Worm (Caenorhabditis elegans) whole organism, L4 larva: ENCODE results near the gene srz-11.
"Not testable (repeated sequence)": the region's sequence is repeated elsewhere in the genome, so short reads cannot be mapped to it uniquely, and the experiment has no call there.

ENCODE experiments used
- D1046.2 ChIP-seq: fragments of 200-800 bp; sonication (Bioruptor generic); IDR thresholded peaks from 2 replicates; pipeline ENCODE4 v1.3.6; 2022; ENCODE audit warnings: missing genetic modification characterization, missing compliant biosample characterization
- F26F4.8 ChIP-seq: fragments of 200-800 bp; sonication (Bioruptor generic); conservative IDR thresholded peaks from 2 replicates; pipeline ENCODE4 v1.3.6; 2022; ENCODE audit warnings: missing genetic modification characterization, missing compliant biosample characterization
- T20F7.1 ChIP-seq: fragments of 200-800 bp; sonication (Bioruptor generic); optimal IDR thresholded peaks from 2 replicates; lab custom pipeline; 2018; ENCODE audit warnings: mild to moderate bottlenecking, missing genetic modification characterization, missing compliant biosample characterization
- aly-2 ChIP-seq: sonication (generic microtip); optimal IDR thresholded peaks from 2 replicates; lab custom pipeline; 2018; ENCODE audit warnings: missing biosample characterization, missing genetic modification characterization
- arid-1 ChIP-seq: fragments of 200-800 bp; sonication (Bioruptor generic); conservative IDR thresholded peaks from 2 replicates; pipeline ENCODE4 v1.3.6; 2022; ENCODE audit warnings: missing genetic modification reagents, missing genetic modification characterization, missing compliant biosample characterization
- attf-4 ChIP-seq: sonication (generic microtip); optimal IDR thresholded peaks from 3 replicates; lab custom pipeline; 2017; ENCODE audit warnings: missing biosample characterization, missing genetic modification characterization
- ceh-32 ChIP-seq: sonication (generic microtip); optimal IDR thresholded peaks from 2 replicates; lab custom pipeline; 2016; ENCODE audit warnings: mild to moderate bottlenecking, missing genetic modification characterization, missing compliant biosample characterization; ENCODE audit not compliant: poor library complexity
- ces-1 ChIP-seq: fragments of 150-350 bp; sonication (generic microtip); optimal IDR thresholded peaks from 4 replicates; lab custom pipeline; 2014; ENCODE audit warnings: missing biosample characterization, missing genetic modification reagents, missing genetic modification characterization
- daf-16 ChIP-seq, 3 experiments: sonication (generic microtip); optimal IDR thresholded peaks; 2 replicates each; lab custom pipeline; 2016 to 2017; ENCODE audit warnings: missing genetic modification characterization in 3 of 3, missing genetic modification reagents in 3 of 3, mild to moderate bottlenecking in 2 of 3, missing compliant biosample characterization in 2 of 3, missing biosample characterization in 1 of 3, moderate library complexity in 1 of 3
- dmd-6 ChIP-seq: fragments of 200-800 bp; sonication (Bioruptor generic); IDR thresholded peaks from 2 replicates; pipeline ENCODE4 v1.3.6; 2022; ENCODE audit warnings: missing genetic modification reagents, missing genetic modification characterization, missing compliant biosample characterization
- dmd-8 ChIP-seq: fragments of 200-800 bp; sonication (Bioruptor generic); IDR thresholded peaks from 2 replicates; pipeline ENCODE4 v1.3.6; 2022; ENCODE audit warnings: missing genetic modification characterization, missing compliant biosample characterization
- dve-1 ChIP-seq: sonication (generic microtip); optimal IDR thresholded peaks from 2 replicates; lab custom pipeline; 2017; ENCODE audit warnings: antibody characterized with exemption, mild to moderate bottlenecking, missing genetic modification characterization, missing compliant biosample characterization; ENCODE audit not compliant: insufficient read depth
- egl-27 ChIP-seq: sonication (generic microtip); optimal IDR thresholded peaks from 3 replicates; lab custom pipeline; 2017; ENCODE audit warnings: missing biosample characterization, missing genetic modification reagents, missing genetic modification characterization
- fkh-10 ChIP-seq: fragments of 150-350 bp; optimal IDR thresholded peaks from 2 replicates; lab custom pipeline; 2014; ENCODE audit warnings: missing biosample characterization, missing genetic modification reagents, missing genetic modification characterization
- gei-8 ChIP-seq: fragments of 200-800 bp; sonication (Bioruptor generic); optimal IDR thresholded peaks from 2 replicates; lab custom pipeline; 2018; ENCODE audit warnings: mild to moderate bottlenecking, missing genetic modification characterization, missing compliant biosample characterization
- hmg-1.1 ChIP-seq: fragments of 200-800 bp; sonication (Bioruptor generic); IDR thresholded peaks from 2 replicates; pipeline ENCODE4 v1.3.6; 2022; ENCODE audit warnings: missing genetic modification reagents, missing genetic modification characterization, missing compliant biosample characterization
- lin-15B ChIP-seq: fragments of 150-350 bp; sonication (generic microtip); optimal IDR thresholded peaks from 3 replicates; lab custom pipeline; 2014; ENCODE audit warnings: missing biosample characterization, missing genetic modification characterization
- lin-39 ChIP-seq: fragments of 150-350 bp; optimal IDR thresholded peaks from 2 replicates; lab custom pipeline; 2014; ENCODE audit warnings: missing biosample characterization, missing genetic modification reagents, missing genetic modification characterization
- madf-5 ChIP-seq, 2 experiments: fragments of 200-800 bp; sonication (Bioruptor generic); IDR thresholded peaks; 2 replicates each; pipeline ENCODE4 v1.3.6; 2022; ENCODE audit warnings: missing compliant biosample characterization in 2 of 2, missing genetic modification characterization in 2 of 2
- mdl-1 ChIP-seq, 2 experiments: fragments of 150-350 bp in 1 of 2; sonication (generic microtip) in 1 of 2; optimal IDR thresholded peaks; 2 replicates each; lab custom pipeline; 2014 to 2017; ENCODE audit warnings: missing biosample characterization in 2 of 2, missing genetic modification characterization in 2 of 2
- mes-2 ChIP-seq: sonication (generic microtip); optimal IDR thresholded peaks from 2 replicates; lab custom pipeline; 2016; ENCODE audit warnings: missing genotype, mild to moderate bottlenecking, missing genetic modification characterization, missing compliant biosample characterization; ENCODE audit not compliant: poor library complexity, severe bottlenecking
- mxl-3 ChIP-seq: fragments of 200-800 bp; sonication (Bioruptor generic); optimal IDR thresholded peaks from 2 replicates; lab custom pipeline; 2018; ENCODE audit warnings: mild to moderate bottlenecking, missing genetic modification characterization, missing compliant biosample characterization
- nhr-41 ChIP-seq: fragments of 200-800 bp; sonication (Bioruptor generic); IDR thresholded peaks from 2 replicates; pipeline ENCODE4 v1.3.6; 2022; ENCODE audit warnings: missing genetic modification reagents, missing genetic modification characterization, missing compliant biosample characterization
- nhr-48 ChIP-seq: sonication (generic microtip); optimal IDR thresholded peaks from 2 replicates; lab custom pipeline; 2016; ENCODE audit warnings: mild to moderate bottlenecking, missing genetic modification characterization, missing compliant biosample characterization
- nhr-6 ChIP-seq: fragments of 150-350 bp; optimal IDR thresholded peaks from 2 replicates; lab custom pipeline; 2014; ENCODE audit warnings: missing biosample characterization, missing genetic modification characterization
- pha-4 ChIP-seq, 2 experiments: fragments of 150-350 bp in 1 of 2; fragments of 200-800 bp in 1 of 2; sonication (Bioruptor generic) in 1 of 2; IDR thresholded peaks in 1 of 2; optimal IDR thresholded peaks in 1 of 2; 2 replicates each; pipeline versions ENCODE4 v1.3.6 to Lab custom; 2014 to 2022; ENCODE audit warnings: missing genetic modification characterization in 2 of 2, missing genetic modification reagents in 2 of 2, missing biosample characterization in 1 of 2, missing compliant biosample characterization in 1 of 2
- php-3 ChIP-seq: fragments of 200-800 bp; sonication (Bioruptor generic); IDR thresholded peaks from 2 replicates; pipeline ENCODE4 v1.3.6; 2022; ENCODE audit warnings: missing genetic modification reagents, missing genetic modification characterization, missing compliant biosample characterization
- skn-1 ChIP-seq: fragments of 150-350 bp; optimal IDR thresholded peaks from 2 replicates; lab custom pipeline; 2014; ENCODE audit warnings: missing biosample characterization, missing genetic modification characterization
- snpc-4 ChIP-seq: fragments of 150-350 bp; optimal IDR thresholded peaks from 2 replicates; lab custom pipeline; 2014; ENCODE audit warnings: missing biosample characterization, missing genetic modification characterization
- tag-97 ChIP-seq: fragments of 200-800 bp; sonication (Bioruptor generic); IDR thresholded peaks from 2 replicates; pipeline ENCODE4 v1.3.6; 2022; ENCODE audit warnings: missing genetic modification characterization, missing compliant biosample characterization
- unc-130 ChIP-seq: sonication (generic microtip); optimal IDR thresholded peaks from 2 replicates; lab custom pipeline; 2016; ENCODE audit warnings: missing genetic modification reagents, missing genetic modification characterization, missing compliant biosample characterization
- zag-1 ChIP-seq: fragments of 150-350 bp; optimal IDR thresholded peaks from 2 replicates; lab custom pipeline; 2014; ENCODE audit warnings: missing biosample characterization, missing genetic modification characterization
- zfp-3 ChIP-seq: fragments of 200-800 bp; sonication (Bioruptor generic); conservative IDR thresholded peaks from 2 replicates; pipeline ENCODE4 v1.3.6; 2022; ENCODE audit warnings: missing genetic modification reagents, missing genetic modification characterization, missing compliant biosample characterization
- ztf-11 ChIP-seq: fragments of 150-350 bp; optimal IDR thresholded peaks from 2 replicates; lab custom pipeline; 2014; ENCODE audit warnings: missing biosample characterization, missing genetic modification characterization
- ztf-7 ChIP-seq: fragments of 150-350 bp; optimal IDR thresholded peaks from 2 replicates; lab custom pipeline; 2014; ENCODE audit warnings: missing biosample characterization, missing genetic modification characterization

The srz-11 gene

DNA sequence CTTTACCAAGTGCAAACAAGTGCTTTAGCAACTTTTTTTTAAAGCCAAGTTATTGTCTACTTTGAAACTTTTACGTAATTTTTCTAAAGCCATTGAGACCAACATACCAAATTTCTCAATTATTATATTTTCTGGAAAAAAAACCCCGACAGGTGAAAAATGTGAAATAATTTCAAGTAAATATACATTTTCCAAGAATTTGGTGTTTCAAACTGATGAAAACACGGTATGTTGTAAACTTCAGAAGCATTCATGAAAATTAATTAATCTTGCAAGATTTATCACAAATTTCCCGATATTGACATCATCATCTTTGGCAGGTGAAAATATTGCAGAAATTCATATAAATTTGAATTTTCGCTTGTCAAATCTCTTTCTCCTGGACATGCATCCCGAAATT is at the start of gene srz-11:
Gene srz-11, plus strand, starts transcription at position 386 of the 400 bp plus-strand sequence.
- TF ChIP-seq ces-1 (GFP tag; lab: Kevin White, UChicago) (no peak), gei-8 (GFP tag; lab: Kevin White, UChicago) (no peak), hmg-1.1 (GFP tag; lab: Robert Waterston, UW) (no peak), dmd-6 (GFP tag; lab: Robert Waterston, UW) (no peak), F26F4.8 (GFP tag; lab: Robert Waterston, UW) (no peak), T20F7.1 (no peak), D1046.2 (GFP tag; lab: Robert Waterston, UW) (no peak), pha-4 (GFP tag; IDR thresholded peaks at IDR 0.05; lab: Robert Waterston, UW) (no peak), pha-4 (tag; optimal IDR thresholded peaks at IDR 0.05; lab: Kevin White, UChicago) (no peak), nhr-48 (tag; lab: Kevin White, UChicago) (no peak), mes-2 (no peak), ceh-32 (tag; lab: Kevin White, UChicago) (no peak), zag-1 (tag; lab: Kevin White, UChicago) (no peak), unc-130 (GFP tag; lab: Kevin White, UChicago) (no peak), ztf-11 (tag; lab: Kevin White, UChicago) (no peak), lin-15B (tag; lab: Kevin White, UChicago) (no peak), mxl-3 (no peak), dmd-8 (GFP tag; lab: Robert Waterston, UW) (no peak), arid-1 (GFP tag; lab: Robert Waterston, UW) (no peak)

- TF ChIP-seq zfp-3 (GFP tag; lab: Robert Waterston, UW) (no peak), lin-15B (tag; lab: Kevin White, UChicago) (no peak), lin-39 (tag; lab: Kevin White, UChicago) (no peak), mdl-1 (tag; optimal IDR thresholded peaks at IDR 0.05; lab: Kevin White, UChicago) (no peak), D1046.2 (GFP tag; lab: Robert Waterston, UW) (no peak), fkh-10 (GFP tag; lab: Kevin White, UChicago) (no peak), ztf-7 (tag; lab: Kevin White, UChicago) (no peak), madf-5 (GFP tag; IDR thresholded peaks at IDR 0.05; lab: Robert Waterston, UW) (no peak), egl-27 (no peak), attf-4 (tag; lab: Kevin White, UChicago) (no peak), daf-16 (GFP tag; optimal IDR thresholded peaks at IDR 0.05; lab: Kevin White, UChicago) (no peak), daf-16 (tag; optimal IDR thresholded peaks at IDR 0.05; lab: Kevin White, UChicago) (no peak), php-3 (GFP tag; lab: Robert Waterston, UW) (no peak), nhr-6 (tag; lab: Kevin White, UChicago) (no peak), tag-97 (no peak)
These were observed 48.9 kb upstream of the srz-11 start, which contains the start of gene T01G5.6 for ce11 chrV:15113992-15114391. Gene T01G5.6, minus strand, starts transcription at chrV:15114092.

DNA sequence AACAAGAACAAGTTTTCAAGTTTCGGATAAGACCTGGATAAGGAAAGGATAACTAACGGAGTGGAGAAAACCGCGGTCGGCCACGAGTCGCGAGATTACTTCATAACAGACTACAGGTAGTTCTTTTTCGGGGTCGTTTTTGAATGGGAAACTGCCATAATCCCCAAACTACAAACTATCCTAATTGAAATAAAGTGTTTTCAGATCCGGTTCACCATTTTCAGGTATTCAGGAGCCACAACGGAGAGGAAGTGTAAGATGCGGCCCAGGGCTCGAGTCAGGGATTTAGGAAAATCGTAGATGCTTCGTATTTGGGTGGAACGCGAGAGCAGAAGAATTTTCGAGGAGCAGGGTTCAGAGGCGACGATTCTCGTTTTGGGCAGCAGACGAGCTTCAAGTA is 46.9 kb upstream of the srz-11 start, which contains the start of gene T01G5.8:
Gene T01G5.8, plus strand, starts transcription at position 301 of the 400 bp plus-strand sequence.
- not testable (repeated sequence) for TF ChIP-seq snpc-4 (tag; lab: Kevin White, UChicago); skn-1 (tag; lab: Kevin White, UChicago); nhr-41 (GFP tag; lab: Robert Waterston, UW)

DNA sequence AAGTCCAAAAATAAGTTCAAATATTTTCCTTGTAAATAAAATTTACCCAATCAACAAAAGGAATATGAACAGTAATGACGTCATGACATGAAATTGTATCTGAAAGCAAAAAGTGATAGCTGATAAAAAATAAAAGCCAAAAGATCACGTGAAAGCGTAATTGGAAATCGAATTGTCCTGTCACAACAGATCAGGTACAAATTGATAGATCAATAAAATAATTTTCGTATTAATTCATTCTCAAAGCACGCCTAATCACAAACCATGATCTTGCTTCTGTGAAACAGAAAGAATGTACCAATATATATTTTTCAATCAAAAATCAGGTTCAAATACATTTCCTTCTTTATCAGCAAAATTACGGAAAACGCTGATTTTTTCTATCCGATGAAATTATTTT is 43.4 kb upstream of the srz-11 start, which contains the start of gene flor-1:
Gene flor-1, minus strand, starts transcription at position 101 of the 400 bp plus-strand sequence.
- TF ChIP-seq fkh-10 (GFP tag; lab: Kevin White, UChicago) (no peak), snpc-4 (tag; lab: Kevin White, UChicago) (no peak), dve-1 (peak; percentile 20), aly-2 (tag; lab: Kevin White, UChicago) (no peak), ceh-32 (tag; lab: Kevin White, UChicago) (no peak), nhr-41 (GFP tag; lab: Robert Waterston, UW) (no peak)
